Worm (Caenorhabditis elegans) whole organism, L1 larva: Measurements from ENCODE around the gene F57C2.4.

Source experiments
- C04F5.9 ChIP-seq: sonication (generic microtip); optimal IDR thresholded peaks from 2 replicates; lab custom pipeline; 2016; ENCODE audit warnings: missing genetic modification characterization, missing compliant biosample characterization
- F16B12.6 ChIP-seq: fragments of 150-350 bp; optimal IDR thresholded peaks from 2 replicates; lab custom pipeline; 2014; ENCODE audit warnings: missing biosample characterization, missing genetic modification characterization
- aha-1 ChIP-seq: fragments of 150-350 bp; optimal IDR thresholded peaks from 2 replicates; lab custom pipeline; 2014; ENCODE audit warnings: missing biosample characterization, missing genetic modification characterization
- blmp-1 ChIP-seq: fragments of 150-350 bp; optimal IDR thresholded peaks from 2 replicates; lab custom pipeline; 2014; ENCODE audit warnings: missing biosample characterization, missing genetic modification characterization
- ceh-63 ChIP-seq: fragments of 200-800 bp; sonication (Bioruptor generic); optimal IDR thresholded peaks from 2 replicates; lab custom pipeline; 2018; ENCODE audit warnings: mild to moderate bottlenecking, missing genetic modification characterization, missing compliant biosample characterization
- ceh-8 ChIP-seq: fragments of 200-800 bp; sonication (Bioruptor generic); optimal IDR thresholded peaks from 2 replicates; lab custom pipeline; 2018; ENCODE audit warnings: mild to moderate bottlenecking, missing genetic modification characterization, moderate library complexity, missing compliant biosample characterization
- ceh-88 ChIP-seq: fragments of 200-800 bp; sonication (Bioruptor generic); IDR thresholded peaks from 2 replicates; pipeline ENCODE4 v1.3.6; 2022; ENCODE audit warnings: missing genetic modification characterization, missing compliant biosample characterization
- ces-1 ChIP-seq: fragments of 150-350 bp; optimal IDR thresholded peaks from 2 replicates; lab custom pipeline; 2014; ENCODE audit warnings: missing biosample characterization, missing genetic modification reagents, missing genetic modification characterization
- dpl-1 ChIP-seq, 3 experiments: fragments of 150-350 bp in 2 of 3; sonication (generic microtip) in 1 of 3; optimal IDR thresholded peaks; 2 replicates each; lab custom pipeline; 2014 to 2017; ENCODE audit warnings: missing biosample characterization in 3 of 3, missing genetic modification characterization in 3 of 3, missing genetic modification reagents in 3 of 3
- dsc-1 ChIP-seq: sonication (generic microtip); optimal IDR thresholded peaks from 2 replicates; lab custom pipeline; 2016; ENCODE audit warnings: mild to moderate bottlenecking, missing genetic modification characterization, missing compliant biosample characterization
- efl-1 ChIP-seq, 4 experiments: fragments of 150-350 bp; optimal IDR thresholded peaks in 3 of 4; peaks in 1 of 4; 1 replicate in 1 of 4; 2 replicates in 3 of 4; lab custom pipeline; 2014; ENCODE audit warnings: missing biosample characterization in 2 of 4, missing genetic modification characterization in 2 of 4, missing genetic modification reagents in 2 of 4
- efl-3 ChIP-seq: fragments of 200-800 bp; sonication (Bioruptor generic); optimal IDR thresholded peaks from 2 replicates; lab custom pipeline; 2018; ENCODE audit warnings: mild to moderate bottlenecking, missing genetic modification characterization, missing compliant biosample characterization
- egl-13 ChIP-seq: sonication (generic microtip); optimal IDR thresholded peaks from 2 replicates; lab custom pipeline; 2016; ENCODE audit warnings: missing genotype, missing genetic modification reagents, missing genetic modification characterization, missing compliant biosample characterization
- elt-2 ChIP-seq: sonication (generic microtip); optimal IDR thresholded peaks from 2 replicates; lab custom pipeline; 2016; ENCODE audit warnings: missing genetic modification characterization, mild to moderate bottlenecking, inconsistent platforms, missing compliant biosample characterization, missing genetic modification reagents
- fkh-10 ChIP-seq: sonication (generic microtip); optimal IDR thresholded peaks from 2 replicates; lab custom pipeline; 2017; ENCODE audit warnings: missing biosample characterization, missing genetic modification reagents, missing genetic modification characterization
- fkh-4 ChIP-seq: sonication (generic microtip); optimal IDR thresholded peaks from 2 replicates; lab custom pipeline; 2016; ENCODE audit warnings: missing compliant biosample characterization, missing genetic modification characterization, borderline replicate concordance
- fkh-8 ChIP-seq: sonication (generic microtip); optimal IDR thresholded peaks from 2 replicates; lab custom pipeline; 2016; ENCODE audit warnings: mild to moderate bottlenecking, missing genetic modification characterization, missing compliant biosample characterization
- fos-1 ChIP-seq: fragments of 150-350 bp; optimal IDR thresholded peaks from 2 replicates; lab custom pipeline; 2014; ENCODE audit warnings: missing biosample characterization, missing genetic modification characterization
- hlh-4 ChIP-seq: sonication (generic microtip); optimal IDR thresholded peaks from 2 replicates; lab custom pipeline; 2016; ENCODE audit warnings: mild to moderate bottlenecking, missing genetic modification characterization, missing compliant biosample characterization
- irx-1 ChIP-seq: sonication (generic microtip); optimal IDR thresholded peaks from 2 replicates; lab custom pipeline; 2016; ENCODE audit warnings: missing genetic modification characterization, missing compliant biosample characterization
- isw-1 ChIP-seq: fragments of 200-800 bp; sonication (Bioruptor generic); IDR thresholded peaks from 2 replicates; pipeline ENCODE4 v1.3.6; 2022; ENCODE audit warnings: missing genetic modification characterization, missing compliant biosample characterization
- jun-1 ChIP-seq: fragments of 150-350 bp; optimal IDR thresholded peaks from 2 replicates; lab custom pipeline; 2014; ENCODE audit warnings: missing biosample characterization, missing genetic modification reagents, missing genetic modification characterization
- lin-14 ChIP-seq: fragments of 200-800 bp; sonication (Bioruptor generic); optimal IDR thresholded peaks from 2 replicates; lab custom pipeline; 2018; ENCODE audit warnings: mild to moderate bottlenecking, missing genetic modification characterization, moderate library complexity, missing compliant biosample characterization
- lin-39 ChIP-seq: fragments of 150-350 bp; optimal IDR thresholded peaks from 2 replicates; lab custom pipeline; 2014; ENCODE audit warnings: missing biosample characterization, missing genetic modification reagents, missing genetic modification characterization
- lsy-2 ChIP-seq, 2 experiments: fragments of 150-350 bp; optimal IDR thresholded peaks; 2 replicates each; lab custom pipeline; 2014; ENCODE audit warnings: missing biosample characterization in 2 of 2, missing genetic modification characterization in 2 of 2
- nhr-20 ChIP-seq: sonication (generic microtip); optimal IDR thresholded peaks from 2 replicates; lab custom pipeline; 2016; ENCODE audit warnings: mild to moderate bottlenecking, missing genetic modification characterization, missing compliant biosample characterization
- nhr-28 ChIP-seq: fragments of 150-350 bp; optimal IDR thresholded peaks from 2 replicates; lab custom pipeline; 2014; ENCODE audit warnings: missing biosample characterization, missing genetic modification characterization
- nhr-47 ChIP-seq: sonication (generic microtip); optimal IDR thresholded peaks from 2 replicates; lab custom pipeline; 2016; ENCODE audit warnings: mild to moderate bottlenecking, missing genetic modification characterization, moderate library complexity, missing compliant biosample characterization
- nhr-71 ChIP-seq: sonication (generic microtip); optimal IDR thresholded peaks from 2 replicates; lab custom pipeline; 2016; ENCODE audit warnings: mild to moderate bottlenecking, missing genetic modification characterization, moderate library complexity, missing compliant biosample characterization
- nhr-84 ChIP-seq: sonication (generic microtip); optimal IDR thresholded peaks from 2 replicates; lab custom pipeline; 2017; ENCODE audit warnings: missing biosample characterization, missing genetic modification characterization
- nhr-85 ChIP-seq: sonication (generic microtip); peaks from one replicate; lab custom pipeline; 2016; ENCODE audit warnings: missing genetic modification characterization, inconsistent platforms, missing compliant biosample characterization
- nhr-90 ChIP-seq: sonication (generic microtip); optimal IDR thresholded peaks from 2 replicates; lab custom pipeline; 2016; ENCODE audit warnings: mild to moderate bottlenecking, missing genetic modification characterization, missing compliant biosample characterization; ENCODE audit not compliant: poor library complexity
- pag-3 ChIP-seq: sonication (generic microtip); optimal IDR thresholded peaks from 2 replicates; lab custom pipeline; 2017; ENCODE audit warnings: missing genetic modification characterization, mild to moderate bottlenecking, missing compliant biosample characterization, antibody characterized with exemption, borderline replicate concordance; ENCODE audit not compliant: insufficient read depth
- pqm-1 ChIP-seq: sonication (generic microtip); optimal IDR thresholded peaks from 3 replicates; lab custom pipeline; 2017; ENCODE audit warnings: missing biosample characterization, missing genetic modification characterization
- skn-1 ChIP-seq: fragments of 150-350 bp; optimal IDR thresholded peaks from 2 replicates; lab custom pipeline; 2014; ENCODE audit warnings: missing biosample characterization, missing genetic modification characterization
- sox-4 ChIP-seq: sonication (generic microtip); optimal IDR thresholded peaks from 2 replicates; lab custom pipeline; 2016; ENCODE audit warnings: missing genetic modification characterization, missing compliant biosample characterization
- swsn-7 ChIP-seq: sonication (generic microtip); optimal IDR thresholded peaks from 2 replicates; lab custom pipeline; 2016; ENCODE audit warnings: missing genetic modification characterization, missing compliant biosample characterization
- tbx-2 ChIP-seq: sonication (generic microtip); optimal IDR thresholded peaks from 2 replicates; lab custom pipeline; 2016; ENCODE audit warnings: missing genetic modification characterization, missing compliant biosample characterization
- tlp-1 ChIP-seq: fragments of 150-350 bp; optimal IDR thresholded peaks from 2 replicates; lab custom pipeline; 2014; ENCODE audit warnings: missing biosample characterization, missing genetic modification characterization
- unc-86 ChIP-seq: sonication (generic microtip); optimal IDR thresholded peaks from 2 replicates; lab custom pipeline; 2016; ENCODE audit warnings: missing genetic modification characterization, missing compliant biosample characterization
- unc-98 ChIP-seq: fragments of 200-800 bp; sonication (Bioruptor generic); IDR thresholded peaks from 2 replicates; pipeline ENCODE4 v1.3.6; 2022; ENCODE audit warnings: missing genetic modification characterization, missing compliant biosample characterization
- vab-15 ChIP-seq: sonication (generic microtip); optimal IDR thresholded peaks from 2 replicates; lab custom pipeline; 2017; ENCODE audit warnings: missing genotype, mild to moderate bottlenecking, missing genetic modification characterization, missing compliant biosample characterization
- xbp-1 ChIP-seq: sonication (generic microtip); optimal IDR thresholded peaks from 2 replicates; lab custom pipeline; 2016; ENCODE audit warnings: missing genetic modification characterization, missing compliant biosample characterization
- zip-4 ChIP-seq: fragments of 200-800 bp; sonication (Bioruptor generic); optimal IDR thresholded peaks from 2 replicates; lab custom pipeline; 2018; ENCODE audit warnings: mild to moderate bottlenecking, missing genetic modification characterization, moderate library complexity, missing compliant biosample characterization
- ztf-11 ChIP-seq, 2 experiments: sonication (generic microtip); optimal IDR thresholded peaks; 2 replicates each; lab custom pipeline; 2016 to 2017; ENCODE audit warnings: missing genetic modification characterization in 2 of 2, missing biosample characterization in 1 of 2, missing compliant biosample characterization in 1 of 2

Gene F57C2.4

ce11 chrII:14569322-14569721, 44.2 kb downstream of the F57C2.4 start:
- peak; percentile 68 for TF ChIP-seq fkh-10 (GFP tag; lab: Kevin White, UChicago)
- no peak for TF ChIP-seq vab-15 (tag; lab: Kevin White, UChicago)
- TF ChIP-seq isw-1 (GFP tag; lab: Robert Waterston, UW) = peak; percentile 20
- peak; percentile 53 for TF ChIP-seq irx-1 (tag; lab: Kevin White, UChicago)
- TF ChIP-seq nhr-28 = no peak
- TF ChIP-seq xbp-1 (tag; lab: Kevin White, UChicago) = no peak
- no peak for TF ChIP-seq jun-1 (tag; lab: Kevin White, UChicago)
- TF ChIP-seq swsn-7 (tag; lab: Kevin White, UChicago) = peak; percentile 22
- TF ChIP-seq fkh-8 = no peak
- TF ChIP-seq nhr-47 (tag; lab: Kevin White, UChicago) = peak; percentile 36
- TF ChIP-seq lin-14 = peak; percentile 83
- no peak for TF ChIP-seq efl-3 (GFP tag; lab: Kevin White, UChicago)
- no peak for TF ChIP-seq aha-1 (tag; lab: Kevin White, UChicago)
- TF ChIP-seq tlp-1 = no peak
- no peak for TF ChIP-seq fkh-4 (tag; lab: Kevin White, UChicago)
- TF ChIP-seq unc-86 = peak; percentile 11
- no peak for TF ChIP-seq ceh-63
- peak; percentile 50 for TF ChIP-seq tbx-2 (tag; lab: Kevin White, UChicago)
- no peak for TF ChIP-seq ceh-8
- peak; percentile 41 for TF ChIP-seq egl-13 (tag; lab: Kevin White, UChicago)
- TF ChIP-seq blmp-1 = peak; percentile 40
- no peak for TF ChIP-seq dpl-1 (GFP tag; optimal IDR thresholded peaks at IDR 0.05; lab: Kevin White, UChicago)
- peak; percentile 48 for TF ChIP-seq nhr-85 (tag; lab: Kevin White, UChicago)
- TF ChIP-seq lsy-2 (tag; optimal IDR thresholded peaks at IDR 0.05; lab: Kevin White, UChicago) = peak; percentile 11 to 33
- TF ChIP-seq C04F5.9 (tag; lab: Kevin White, UChicago) = no peak
- TF ChIP-seq fos-1 = no peak
- no peak for TF ChIP-seq ces-1
- no peak for TF ChIP-seq nhr-84 (tag; lab: Kevin White, UChicago)
- TF ChIP-seq sox-4 (tag; lab: Kevin White, UChicago) = no peak
- no peak for TF ChIP-seq F16B12.6 (tag; lab: Kevin White, UChicago)
- no peak for TF ChIP-seq pqm-1 (tag; lab: Kevin White, UChicago)
- no peak for TF ChIP-seq dsc-1
- TF ChIP-seq nhr-20 (tag; lab: Kevin White, UChicago) = no peak
- TF ChIP-seq zip-4 (GFP tag; lab: Kevin White, UChicago) = no peak
- peak; percentile 3 for TF ChIP-seq skn-1 (tag; lab: Kevin White, UChicago)
- peak; percentile 32 to 70 for TF ChIP-seq efl-1 (optimal IDR thresholded peaks at IDR 0.05; lab: Kevin White, UChicago)
- TF ChIP-seq efl-1 (GFP tag; optimal IDR thresholded peaks at IDR 0.05 in 1 of 2; lab: Kevin White, UChicago) = peak; percentile 9 to 66
- no peak for TF ChIP-seq elt-2
- TF ChIP-seq unc-98 (GFP tag; lab: Robert Waterston, UW) = no peak
- TF ChIP-seq nhr-90 (tag; lab: Kevin White, UChicago) = no peak
- no peak for TF ChIP-seq hlh-4
- TF ChIP-seq lin-39 = no peak
- no peak for TF ChIP-seq pag-3 (tag; lab: Kevin White, UChicago)
- TF ChIP-seq ztf-11 (tag; optimal IDR thresholded peaks at IDR 0.05; lab: Kevin White, UChicago) = no peak
- TF ChIP-seq ceh-88 (GFP tag; lab: Robert Waterston, UW) = no peak
- TF ChIP-seq nhr-71 (tag; lab: Kevin White, UChicago) = peak; percentile 48
